Fruit fly (Drosophila melanogaster): ENCODE results near the gene CG31817.

DNA sequence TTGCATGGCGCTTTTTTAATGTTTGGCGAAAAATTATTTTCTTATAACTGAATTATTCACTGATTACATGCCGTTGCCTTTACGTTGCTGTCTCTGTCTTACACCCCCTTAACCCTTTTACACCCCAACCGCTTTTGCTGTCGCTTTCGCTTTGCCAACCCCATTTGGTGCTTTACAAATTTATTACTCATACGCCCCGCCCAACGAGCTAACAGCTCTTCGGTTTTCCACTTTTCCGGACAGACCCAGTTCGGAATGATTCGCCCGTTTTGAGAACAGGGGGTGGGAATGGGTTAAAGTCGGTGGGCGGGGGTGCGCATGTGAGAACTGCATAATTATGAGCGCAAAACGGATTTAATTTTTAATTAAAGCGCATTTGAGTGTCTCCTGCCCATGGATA is 43.3 kb upstream of the CG31817 start:
- TF ChIP-seq psq (optimal IDR thresholded peaks at IDR 0.05) = no peak
- no peak for TF ChIP-seq Myc (optimal IDR thresholded peaks at IDR 0.05)
- no peak for TF ChIP-seq h (optimal IDR thresholded peaks at IDR 0.05)
- no peak for TF ChIP-seq ttk (optimal IDR thresholded peaks at IDR 0.05)
- no peak for TF ChIP-seq Sin3A (optimal IDR thresholded peaks at IDR 0.05)
- no peak for TF ChIP-seq insv (optimal IDR thresholded peaks at IDR 0.05)

All from Kc167 (cell line).